Worm (Caenorhabditis elegans) whole organism, L3 larva: ENCODE data around the gene pqm-1.

Source experiments
- R02D3.7 ChIP-seq: fragments of 150-350 bp; optimal IDR thresholded peaks from 2 replicates; lab custom pipeline; 2014; ENCODE audit warnings: missing biosample characterization, missing genetic modification characterization
- ZK546.5 ChIP-seq: sonication (generic microtip); optimal IDR thresholded peaks from 2 replicates; lab custom pipeline; 2017; ENCODE audit warnings: missing biosample characterization, missing genetic modification characterization
- aly-2 ChIP-seq: fragments of 150-350 bp; optimal IDR thresholded peaks from 2 replicates; lab custom pipeline; 2014; ENCODE audit warnings: missing biosample characterization, missing genetic modification characterization
- ama-1 ChIP-seq: fragments of 150-350 bp; optimal IDR thresholded peaks from 2 replicates; lab custom pipeline; 2018
- ceh-16 ChIP-seq: sonication (generic microtip); optimal IDR thresholded peaks from 2 replicates; lab custom pipeline; 2017; ENCODE audit warnings: missing biosample characterization, missing genetic modification characterization
- ceh-28 ChIP-seq: fragments of 150-350 bp; optimal IDR thresholded peaks from 2 replicates; lab custom pipeline; 2014; ENCODE audit warnings: missing biosample characterization, missing genetic modification reagents, missing genetic modification characterization
- ceh-82 ChIP-seq: fragments of 150-350 bp; optimal IDR thresholded peaks from 2 replicates; lab custom pipeline; 2014; ENCODE audit warnings: missing biosample characterization, missing genetic modification characterization
- ceh-9 ChIP-seq: sonication (generic microtip); optimal IDR thresholded peaks from 2 replicates; lab custom pipeline; 2018; ENCODE audit warnings: missing biosample characterization, missing genetic modification characterization
- daf-12 ChIP-seq: fragments of 150-350 bp; optimal IDR thresholded peaks from 2 replicates; lab custom pipeline; 2014; ENCODE audit warnings: missing biosample characterization, missing genetic modification reagents, missing genetic modification characterization
- egl-27 ChIP-seq: sonication (generic microtip); optimal IDR thresholded peaks from 4 replicates; lab custom pipeline; 2017; ENCODE audit warnings: missing biosample characterization, missing genetic modification reagents, missing genetic modification characterization
- elt-2 ChIP-seq: sonication (generic microtip); optimal IDR thresholded peaks from 2 replicates; lab custom pipeline; 2016; ENCODE audit warnings: missing genetic modification reagents, mild to moderate bottlenecking, missing genetic modification characterization, missing compliant biosample characterization
- eor-1 ChIP-seq, 2 experiments: fragments of 150-350 bp; optimal IDR thresholded peaks; 2 replicates each; lab custom pipeline; 2014 to 2018; ENCODE audit warnings: missing biosample characterization in 2 of 2, missing genetic modification characterization in 2 of 2
- fos-1 ChIP-seq: fragments of 150-350 bp; optimal IDR thresholded peaks from 2 replicates; lab custom pipeline; 2014; ENCODE audit warnings: missing biosample characterization, missing genetic modification characterization
- jun-1 ChIP-seq: fragments of 150-350 bp; optimal IDR thresholded peaks from 2 replicates; lab custom pipeline; 2014; ENCODE audit warnings: missing biosample characterization, missing genetic modification reagents, missing genetic modification characterization
- lin-15B ChIP-seq: fragments of 150-350 bp; optimal IDR thresholded peaks from 2 replicates; lab custom pipeline; 2014; ENCODE audit warnings: missing biosample characterization, missing genetic modification characterization
- lin-39 ChIP-seq: fragments of 150-350 bp; optimal IDR thresholded peaks from 2 replicates; lab custom pipeline; 2018; ENCODE audit warnings: missing biosample characterization, missing genetic modification reagents, missing genetic modification characterization
- lsy-12 ChIP-seq: sonication (generic microtip); optimal IDR thresholded peaks from 2 replicates; lab custom pipeline; 2016; ENCODE audit warnings: mild to moderate bottlenecking, missing genetic modification characterization, missing compliant biosample characterization
- mdl-1 ChIP-seq: fragments of 150-350 bp; optimal IDR thresholded peaks from 2 replicates; lab custom pipeline; 2014; ENCODE audit warnings: missing biosample characterization, missing genetic modification characterization
- mml-1 ChIP-seq: fragments of 150-350 bp; sonication (generic microtip); optimal IDR thresholded peaks from 3 replicates; lab custom pipeline; 2014; ENCODE audit warnings: missing biosample characterization, missing genetic modification characterization
- nhr-11 ChIP-seq: fragments of 150-350 bp; optimal IDR thresholded peaks from 2 replicates; lab custom pipeline; 2014; ENCODE audit warnings: missing biosample characterization, missing genetic modification characterization
- nhr-12 ChIP-seq: fragments of 150-350 bp; optimal IDR thresholded peaks from 2 replicates; lab custom pipeline; 2014; ENCODE audit warnings: missing biosample characterization, missing genetic modification characterization
- nhr-23 ChIP-seq: fragments of 150-350 bp; optimal IDR thresholded peaks from 2 replicates; lab custom pipeline; 2014; ENCODE audit warnings: missing biosample characterization, missing genetic modification reagents, missing genetic modification characterization
- nhr-237 ChIP-seq: fragments of 150-350 bp; optimal IDR thresholded peaks from 2 replicates; lab custom pipeline; 2014; ENCODE audit warnings: missing biosample characterization, missing genetic modification characterization
- nhr-25 ChIP-seq: sonication (generic microtip); optimal IDR thresholded peaks from 2 replicates; lab custom pipeline; 2017; ENCODE audit warnings: missing biosample characterization, missing genetic modification characterization
- nhr-67 ChIP-seq: fragments of 150-350 bp; optimal IDR thresholded peaks from 2 replicates; lab custom pipeline; 2014; ENCODE audit warnings: missing biosample characterization, missing genetic modification characterization
- nhr-76 ChIP-seq: fragments of 150-350 bp; sonication (generic microtip); optimal IDR thresholded peaks from 5 replicates; lab custom pipeline; 2014; ENCODE audit warnings: missing biosample characterization, missing genetic modification characterization
- nhr-77 ChIP-seq: fragments of 150-350 bp; optimal IDR thresholded peaks from 2 replicates; lab custom pipeline; 2014; ENCODE audit warnings: missing biosample characterization, missing genetic modification characterization
- pha-4 ChIP-seq: fragments of 150-350 bp; optimal IDR thresholded peaks from 2 replicates; lab custom pipeline; 2014; ENCODE audit warnings: missing biosample characterization, missing genetic modification reagents, missing genetic modification characterization
- sea-2 ChIP-seq: fragments of 150-350 bp; sonication (generic microtip); optimal IDR thresholded peaks from 4 replicates; lab custom pipeline; 2014; ENCODE audit warnings: missing biosample characterization, missing genetic modification reagents, missing genetic modification characterization
- skn-1 ChIP-seq: fragments of 150-350 bp; optimal IDR thresholded peaks from 2 replicates; lab custom pipeline; 2014; ENCODE audit warnings: missing biosample characterization, missing genetic modification characterization
- snpc-4 ChIP-seq: fragments of 150-350 bp; optimal IDR thresholded peaks from 2 replicates; lab custom pipeline; 2014; ENCODE audit warnings: missing biosample characterization, missing genetic modification characterization
- unc-39 ChIP-seq: sonication (generic microtip); optimal IDR thresholded peaks from 4 replicates; lab custom pipeline; 2017; ENCODE audit warnings: missing biosample characterization, missing genetic modification characterization
- zag-1 ChIP-seq: fragments of 150-350 bp; optimal IDR thresholded peaks from 2 replicates; lab custom pipeline; 2014; ENCODE audit warnings: missing biosample characterization, missing genetic modification characterization
- ztf-11 ChIP-seq: fragments of 150-350 bp; optimal IDR thresholded peaks from 2 replicates; lab custom pipeline; 2014; ENCODE audit warnings: missing biosample characterization, missing genetic modification characterization

pqm-1 gene

DNA sequence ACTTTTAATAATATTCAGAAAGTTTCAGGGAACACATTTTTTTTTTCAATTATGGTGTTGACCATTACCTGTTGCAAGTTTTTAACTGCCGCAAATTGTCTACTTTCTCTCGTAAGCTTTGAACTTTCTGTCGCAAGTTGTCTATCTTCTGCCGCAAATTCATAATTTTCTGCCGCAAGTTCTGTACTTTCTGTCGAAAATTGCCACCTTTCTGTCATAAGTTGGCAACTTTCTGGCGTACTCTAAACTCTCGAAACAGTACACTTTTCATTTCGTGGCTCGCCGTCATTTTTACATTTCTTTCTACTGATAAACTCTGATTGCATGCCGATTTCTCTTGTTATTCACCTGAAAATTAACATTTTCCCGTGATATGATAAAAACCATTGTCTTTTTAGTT lies 3.0 kb upstream of the pqm-1 start:
- TF ChIP-seq elt-2 (tag; lab: Kevin White, UChicago) (peak; percentile 60), zag-1 (tag; lab: Kevin White, UChicago) (no peak), nhr-25 (no peak)

ce11 chrII:11154957-11155356 lies 2.6 kb upstream of the pqm-1 start:
- TF ChIP-seq R02D3.7: no peak
- no peak for TF ChIP-seq ZK546.5 (tag; lab: Kevin White, UChicago)
- TF ChIP-seq elt-2 (tag; lab: Kevin White, UChicago): peak; percentile 71
- no peak for TF ChIP-seq ceh-9 (tag; lab: Kevin White, UChicago)
- TF ChIP-seq unc-39: no peak

DNA sequence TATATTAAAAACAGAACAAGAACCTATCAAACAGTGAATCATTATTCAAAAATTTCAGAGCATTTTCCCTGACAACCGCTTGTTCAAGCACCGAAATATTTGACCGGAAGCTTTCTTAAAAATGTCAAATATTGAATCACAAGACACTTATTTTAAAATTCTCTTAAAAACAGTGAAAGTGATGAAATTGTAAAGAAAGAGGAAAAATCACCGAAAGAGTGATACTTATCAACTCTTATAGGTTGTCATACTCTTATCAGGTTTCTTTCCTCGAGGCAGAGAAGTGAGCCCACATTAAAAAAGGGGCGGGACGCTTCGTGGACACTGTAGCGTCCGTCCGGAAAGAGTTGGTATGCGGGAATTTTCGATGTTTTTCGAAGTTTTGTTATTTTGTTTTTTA lies 1.4 kb upstream of the pqm-1 start:
- TF ChIP-seq jun-1 (peak; percentile 40), elt-2 (tag; lab: Kevin White, UChicago) (peak; percentile 91), ceh-82 (no peak), pha-4 (tag; lab: Kevin White, UChicago) (peak; percentile 48), daf-12 (tag; lab: Kevin White, UChicago) (no peak), skn-1 (tag; lab: Kevin White, UChicago) (peak; percentile 18)

ce11 chrII:11153080-11153479 lies 685 bp upstream of the pqm-1 start:
- TF ChIP-seq ZK546.5 (tag; lab: Kevin White, UChicago): no peak
- no peak for TF ChIP-seq nhr-67 (tag; lab: Kevin White, UChicago)
- TF ChIP-seq nhr-11 (tag; lab: Kevin White, UChicago): no peak
- TF ChIP-seq aly-2: no peak
- no peak for TF ChIP-seq zag-1 (tag; lab: Kevin White, UChicago)
- no peak for TF ChIP-seq ceh-16 (tag; lab: Kevin White, UChicago)
- peak; percentile 83 for TF ChIP-seq elt-2 (tag; lab: Kevin White, UChicago)

DNA sequence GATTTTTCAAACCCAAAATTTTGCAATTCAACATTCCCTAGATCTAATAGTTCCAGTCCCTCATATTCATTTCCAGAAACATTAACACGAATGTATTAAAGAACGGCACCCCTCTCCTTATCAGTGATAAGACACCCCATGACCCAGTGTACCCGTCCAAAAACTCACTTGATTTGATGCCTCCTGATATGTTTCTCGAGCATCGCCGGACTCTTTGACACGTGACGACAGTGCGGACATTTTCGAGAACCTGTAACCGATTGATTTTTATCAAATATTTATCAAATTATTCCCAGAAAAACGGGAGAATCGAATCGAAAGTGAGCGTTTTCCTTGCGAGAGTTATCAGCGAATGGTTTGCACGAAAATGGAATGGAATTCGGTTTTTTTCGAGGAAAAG lies 1.4 kb downstream of the pqm-1 start:
- TF ChIP-seq nhr-12 (tag; lab: Kevin White, UChicago) (no peak), nhr-25 (no peak), ceh-28 (tag; lab: Kevin White, UChicago) (no peak), ama-1 (lab: Kevin White, UChicago) (no peak), elt-2 (tag; lab: Kevin White, UChicago) (peak; percentile 98), pha-4 (tag; lab: Kevin White, UChicago) (peak; percentile 69), nhr-11 (tag; lab: Kevin White, UChicago) (no peak), jun-1 (peak; percentile 35), lin-15B (no peak), fos-1 (tag; lab: Kevin White, UChicago) (no peak), sea-2 (GFP tag; lab: Kevin White, UChicago) (no peak)

DNA sequence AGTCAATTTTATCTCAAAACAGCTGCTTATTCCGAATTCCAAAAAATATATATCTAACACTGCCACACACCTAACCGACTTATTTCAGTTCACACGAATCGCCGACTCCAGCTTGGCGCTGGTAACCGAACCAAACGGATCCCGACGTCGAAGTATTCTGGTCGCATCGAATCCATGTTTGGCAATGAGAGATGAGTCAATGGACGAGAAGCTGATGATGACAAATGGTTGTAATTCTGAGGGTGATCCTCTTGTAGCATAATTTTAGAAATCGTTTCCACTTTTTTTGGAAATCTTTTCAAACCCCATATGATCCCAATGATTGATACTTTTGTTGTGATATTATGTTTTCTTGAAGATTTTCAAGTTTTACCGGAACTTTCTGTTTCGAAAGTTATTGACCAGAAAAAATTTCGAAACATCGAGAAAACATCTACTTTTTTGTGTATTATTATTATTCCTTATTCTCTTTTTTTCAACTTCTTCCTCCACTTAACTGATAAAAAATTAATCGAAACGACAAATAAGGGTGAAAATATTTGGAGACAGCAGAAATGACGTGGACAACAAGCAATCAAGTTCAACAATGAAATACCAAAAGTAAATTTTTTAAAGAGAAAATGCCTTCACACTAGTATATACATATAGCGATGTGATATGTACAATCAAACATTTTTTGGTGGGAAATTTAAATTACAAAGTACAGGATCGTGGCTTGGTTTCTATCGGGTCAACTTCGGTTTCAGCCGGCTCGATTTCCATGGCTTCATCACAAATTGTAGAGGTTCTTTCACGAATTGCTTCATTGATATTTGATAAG lies 2.3 kb downstream of the pqm-1 start:
- TF ChIP-seq pha-4 (tag; lab: Kevin White, UChicago) (peak; percentile 45), eor-1 (tag; optimal IDR thresholded peaks at IDR 0.05; lab: Kevin White, UChicago) (no peak), aly-2 (peak; percentile 79), daf-12 (tag; lab: Kevin White, UChicago) (no peak), lsy-12 (tag; lab: Kevin White, UChicago) (peak; percentile 53), lin-39 (tag; lab: Kevin White, UChicago) (no peak), ceh-28 (tag; lab: Kevin White, UChicago) (peak; percentile 12), nhr-237 (tag; lab: Kevin White, UChicago) (no peak), elt-2 (tag; lab: Kevin White, UChicago) (peak; percentile 78), ama-1 (lab: Kevin White, UChicago) (peak; percentile 78), nhr-77 (tag; lab: Kevin White, UChicago) (peak; percentile 71), jun-1 (peak; percentile 88), nhr-11 (tag; lab: Kevin White, UChicago) (peak; percentile 23)

- TF ChIP-seq skn-1 (tag; lab: Kevin White, UChicago) (no peak), ama-1 (lab: Kevin White, UChicago) (no peak), snpc-4 (tag; lab: Kevin White, UChicago) (no peak), nhr-11 (tag; lab: Kevin White, UChicago) (no peak), lsy-12 (tag; lab: Kevin White, UChicago) (no peak), lin-39 (tag; lab: Kevin White, UChicago) (no peak), elt-2 (tag; lab: Kevin White, UChicago) (no peak), nhr-23 (tag; lab: Kevin White, UChicago) (no peak), mml-1 (no peak), mdl-1 (no peak), nhr-76 (tag; lab: Kevin White, UChicago) (no peak), eor-1 (tag; optimal IDR thresholded peaks at IDR 0.05; lab: Kevin White, UChicago) (no peak), ceh-9 (tag; lab: Kevin White, UChicago) (no peak), ztf-11 (tag; lab: Kevin White, UChicago) (no peak), egl-27 (no peak), nhr-77 (tag; lab: Kevin White, UChicago) (no peak), ceh-16 (tag; lab: Kevin White, UChicago) (no peak), nhr-237 (tag; lab: Kevin White, UChicago) (no peak), zag-1 (tag; lab: Kevin White, UChicago) (no peak)
Measured at ce11 chrII:11142571-11142970, 9.8 kb downstream of the pqm-1 start, which contains the start of gene arrd-6. Gene arrd-6, plus strand, starts transcription at chrII:11142739.
